Fruit fly (Drosophila melanogaster): Measurements from ENCODE around the gene CG13138.

DNA sequence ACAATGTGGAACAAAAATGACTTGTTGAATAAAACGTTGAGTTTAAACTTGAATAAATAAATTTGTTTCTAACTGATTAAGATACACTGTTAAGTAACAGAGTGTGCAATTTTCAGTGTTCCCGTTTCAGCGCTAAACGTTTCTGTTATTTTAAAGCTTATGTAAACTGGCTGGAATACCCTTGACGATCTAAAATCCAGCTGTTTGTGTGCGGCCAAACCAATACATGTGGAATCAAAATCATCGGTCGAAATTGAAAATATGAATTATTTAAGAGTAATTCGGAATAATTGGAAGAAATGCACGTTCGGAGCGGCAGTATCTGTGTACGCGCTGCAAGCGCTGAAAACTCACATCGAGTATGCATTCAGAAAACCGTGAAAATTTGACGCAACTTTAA, 32.0 kb downstream of the CG13138 start, which contains the start of gene Mulk:
- no peak for TF ChIP-seq OdsH (GFP tag; optimal IDR thresholded peaks at IDR 0.05)
- TF ChIP-seq fd85E (GFP tag; optimal IDR thresholded peaks at IDR 0.05), result no peak
- no peak for TF ChIP-seq CG8632 (GFP tag; optimal IDR thresholded peaks at IDR 0.05)
- TF ChIP-seq CG10669 (GFP tag; optimal IDR thresholded peaks at IDR 0.05), result no peak
- TF ChIP-seq CG3919 (GFP tag; optimal IDR thresholded peaks at IDR 0.05), result no peak
- TF ChIP-seq Sox102F (GFP tag; optimal IDR thresholded peaks at IDR 0.05), result no peak
- TF ChIP-seq Eip75B (GFP tag; optimal IDR thresholded peaks at IDR 0.05), result no peak
- TF ChIP-seq CG9139 (GFP tag; optimal IDR thresholded peaks at IDR 0.05), result no peak
- no peak for TF ChIP-seq Smox (GFP tag; optimal IDR thresholded peaks at IDR 0.05)
- no peak for TF ChIP-seq CG34406 (GFP tag; optimal IDR thresholded peaks at IDR 0.05)
- TF ChIP-seq Hr38 (GFP tag; optimal IDR thresholded peaks at IDR 0.05), result no peak
- TF ChIP-seq Lpt (GFP tag; optimal IDR thresholded peaks at IDR 0.05), result no peak
- TF ChIP-seq topi (GFP tag; optimal IDR thresholded peaks at IDR 0.05), result no peak
- no peak for TF ChIP-seq esn (GFP tag; optimal IDR thresholded peaks at IDR 0.05)
